Worm (Caenorhabditis elegans) whole organism, L1 larva: ENCODE data around the gene W02B12.11.

Source experiments
- C04F5.9 ChIP-seq: sonication (generic microtip); optimal IDR thresholded peaks from 2 replicates; lab custom pipeline; 2016; ENCODE audit warnings: missing genetic modification characterization, missing compliant biosample characterization
- C16A3.4 ChIP-seq: fragments of 150-350 bp; optimal IDR thresholded peaks from 2 replicates; lab custom pipeline; 2014; ENCODE audit warnings: missing biosample characterization, missing genetic modification characterization
- Y116A8C.19 ChIP-seq: sonication (generic microtip); optimal IDR thresholded peaks from 2 replicates; lab custom pipeline; 2016; ENCODE audit warnings: missing compliant biosample characterization, missing genetic modification characterization, borderline replicate concordance
- aha-1 ChIP-seq: fragments of 150-350 bp; optimal IDR thresholded peaks from 2 replicates; lab custom pipeline; 2014; ENCODE audit warnings: missing biosample characterization, missing genetic modification characterization
- alr-1 ChIP-seq: fragments of 200-800 bp; sonication (Bioruptor generic); optimal IDR thresholded peaks from 2 replicates; lab custom pipeline; 2018; ENCODE audit warnings: borderline replicate concordance, mild to moderate bottlenecking, missing genetic modification characterization, missing compliant biosample characterization
- aly-2 ChIP-seq: fragments of 150-350 bp; optimal IDR thresholded peaks from 2 replicates; lab custom pipeline; 2014; ENCODE audit warnings: missing biosample characterization, missing genetic modification characterization
- ceh-63 ChIP-seq: fragments of 200-800 bp; sonication (Bioruptor generic); optimal IDR thresholded peaks from 2 replicates; lab custom pipeline; 2018; ENCODE audit warnings: mild to moderate bottlenecking, missing genetic modification characterization, missing compliant biosample characterization
- ceh-88 ChIP-seq: fragments of 200-800 bp; sonication (Bioruptor generic); IDR thresholded peaks from 2 replicates; pipeline ENCODE4 v1.3.6; 2022; ENCODE audit warnings: missing genetic modification characterization, missing compliant biosample characterization
- ceh-90 ChIP-seq: sonication (generic microtip); optimal IDR thresholded peaks from 2 replicates; lab custom pipeline; 2016; ENCODE audit warnings: missing genetic modification characterization, missing compliant biosample characterization
- ces-1 ChIP-seq: fragments of 150-350 bp; optimal IDR thresholded peaks from 2 replicates; lab custom pipeline; 2014; ENCODE audit warnings: missing biosample characterization, missing genetic modification reagents, missing genetic modification characterization
- dpl-1 ChIP-seq, 3 experiments: fragments of 150-350 bp in 2 of 3; sonication (generic microtip) in 1 of 3; optimal IDR thresholded peaks; 2 replicates each; lab custom pipeline; 2014 to 2017; ENCODE audit warnings: missing biosample characterization in 3 of 3, missing genetic modification characterization in 3 of 3, missing genetic modification reagents in 3 of 3
- dsc-1 ChIP-seq: sonication (generic microtip); optimal IDR thresholded peaks from 2 replicates; lab custom pipeline; 2016; ENCODE audit warnings: mild to moderate bottlenecking, missing genetic modification characterization, missing compliant biosample characterization
- egl-27 ChIP-seq, 2 experiments: fragments of 150-350 bp in 1 of 2; sonication (generic microtip); optimal IDR thresholded peaks; 3 replicates each; lab custom pipeline; 2017 to 2018; ENCODE audit warnings: missing biosample characterization in 2 of 2, missing genetic modification characterization in 2 of 2, missing genetic modification reagents in 2 of 2
- ets-5 ChIP-seq: fragments of 200-800 bp; sonication (Bioruptor generic); IDR thresholded peaks from 2 replicates; pipeline ENCODE4 v1.3.6; 2022; ENCODE audit warnings: missing genetic modification characterization, missing compliant biosample characterization
- fkh-10 ChIP-seq: sonication (generic microtip); optimal IDR thresholded peaks from 2 replicates; lab custom pipeline; 2017; ENCODE audit warnings: missing biosample characterization, missing genetic modification reagents, missing genetic modification characterization
- fkh-4 ChIP-seq: sonication (generic microtip); optimal IDR thresholded peaks from 2 replicates; lab custom pipeline; 2016; ENCODE audit warnings: missing compliant biosample characterization, missing genetic modification characterization, borderline replicate concordance
- fkh-8 ChIP-seq: sonication (generic microtip); optimal IDR thresholded peaks from 2 replicates; lab custom pipeline; 2016; ENCODE audit warnings: mild to moderate bottlenecking, missing genetic modification characterization, missing compliant biosample characterization
- grh-1 ChIP-seq: fragments of 200-800 bp; sonication (Bioruptor generic); IDR thresholded peaks from 2 replicates; pipeline ENCODE4 v1.3.6; 2022; ENCODE audit warnings: missing genetic modification reagents, missing genetic modification characterization, missing compliant biosample characterization
- hlh-17 ChIP-seq: fragments of 200-800 bp; sonication (Bioruptor generic); optimal IDR thresholded peaks from 2 replicates; lab custom pipeline; 2018; ENCODE audit warnings: missing genetic modification characterization, mild to moderate bottlenecking, missing compliant biosample characterization, moderate library complexity, borderline replicate concordance
- hlh-4 ChIP-seq: sonication (generic microtip); optimal IDR thresholded peaks from 2 replicates; lab custom pipeline; 2016; ENCODE audit warnings: mild to moderate bottlenecking, missing genetic modification characterization, missing compliant biosample characterization
- irx-1 ChIP-seq: sonication (generic microtip); optimal IDR thresholded peaks from 2 replicates; lab custom pipeline; 2016; ENCODE audit warnings: missing genetic modification characterization, missing compliant biosample characterization
- isw-1 ChIP-seq: fragments of 200-800 bp; sonication (Bioruptor generic); IDR thresholded peaks from 2 replicates; pipeline ENCODE4 v1.3.6; 2022; ENCODE audit warnings: missing genetic modification characterization, missing compliant biosample characterization
- jun-1 ChIP-seq: fragments of 150-350 bp; optimal IDR thresholded peaks from 2 replicates; lab custom pipeline; 2014; ENCODE audit warnings: missing biosample characterization, missing genetic modification reagents, missing genetic modification characterization
- lin-13 ChIP-seq: fragments of 150-350 bp; optimal IDR thresholded peaks from 2 replicates; lab custom pipeline; 2014; ENCODE audit warnings: missing biosample characterization, missing genetic modification reagents, missing genetic modification characterization
- lin-15B ChIP-seq: fragments of 150-350 bp; sonication (generic microtip); optimal IDR thresholded peaks from 3 replicates; lab custom pipeline; 2014; ENCODE audit warnings: missing biosample characterization, missing genetic modification characterization
- lin-35 ChIP-seq, 2 experiments: fragments of 150-350 bp; optimal IDR thresholded peaks; 2 replicates each; lab custom pipeline; 2014; ENCODE audit warnings: missing biosample characterization in 2 of 2, missing genetic modification characterization in 2 of 2, missing genetic modification reagents in 2 of 2
- mab-9 ChIP-seq: fragments of 200-800 bp; sonication (Bioruptor generic); IDR thresholded peaks from 2 replicates; pipeline ENCODE4 v1.3.6; 2022; ENCODE audit warnings: missing genetic modification reagents, missing genetic modification characterization, missing compliant biosample characterization
- mdl-1 ChIP-seq, 2 experiments: fragments of 150-350 bp; optimal IDR thresholded peaks; 2 replicates each; lab custom pipeline; 2014 to 2017; ENCODE audit warnings: missing biosample characterization in 2 of 2, missing genetic modification characterization in 2 of 2, inconsistent platforms in 1 of 2
- mef-2 ChIP-seq: fragments of 150-350 bp; optimal IDR thresholded peaks from 2 replicates; lab custom pipeline; 2014; ENCODE audit warnings: missing biosample characterization, missing genetic modification characterization
- mep-1 ChIP-seq: fragments of 150-350 bp; optimal IDR thresholded peaks from 2 replicates; lab custom pipeline; 2014; ENCODE audit warnings: missing biosample characterization, missing genetic modification characterization
- nhr-11 ChIP-seq: fragments of 150-350 bp; optimal IDR thresholded peaks from 2 replicates; lab custom pipeline; 2014; ENCODE audit warnings: missing biosample characterization, missing genetic modification characterization
- nhr-237 ChIP-seq: fragments of 150-350 bp; optimal IDR thresholded peaks from 2 replicates; lab custom pipeline; 2014; ENCODE audit warnings: missing biosample characterization, missing genetic modification characterization
- nhr-47 ChIP-seq: sonication (generic microtip); optimal IDR thresholded peaks from 2 replicates; lab custom pipeline; 2016; ENCODE audit warnings: mild to moderate bottlenecking, missing genetic modification characterization, moderate library complexity, missing compliant biosample characterization
- nhr-71 ChIP-seq: sonication (generic microtip); optimal IDR thresholded peaks from 2 replicates; lab custom pipeline; 2016; ENCODE audit warnings: mild to moderate bottlenecking, missing genetic modification characterization, moderate library complexity, missing compliant biosample characterization
- nhr-76 ChIP-seq: sonication (generic microtip); optimal IDR thresholded peaks from 2 replicates; lab custom pipeline; 2017; ENCODE audit warnings: missing biosample characterization, missing genetic modification characterization
- nhr-77 ChIP-seq: fragments of 150-350 bp; optimal IDR thresholded peaks from 2 replicates; lab custom pipeline; 2014; ENCODE audit warnings: missing biosample characterization, missing genetic modification characterization
- nhr-84 ChIP-seq: sonication (generic microtip); optimal IDR thresholded peaks from 2 replicates; lab custom pipeline; 2017; ENCODE audit warnings: missing biosample characterization, missing genetic modification characterization
- nhr-85 ChIP-seq: sonication (generic microtip); peaks from one replicate; lab custom pipeline; 2016; ENCODE audit warnings: missing genetic modification characterization, inconsistent platforms, missing compliant biosample characterization
- pag-3 ChIP-seq: sonication (generic microtip); optimal IDR thresholded peaks from 2 replicates; lab custom pipeline; 2017; ENCODE audit warnings: missing genetic modification characterization, mild to moderate bottlenecking, missing compliant biosample characterization, antibody characterized with exemption, borderline replicate concordance; ENCODE audit not compliant: insufficient read depth
- pax-3 ChIP-seq: fragments of 200-800 bp; sonication (Bioruptor generic); optimal IDR thresholded peaks from 2 replicates; lab custom pipeline; 2018; ENCODE audit warnings: mild to moderate bottlenecking, missing genetic modification characterization, moderate library complexity, missing compliant biosample characterization
- pqm-1 ChIP-seq: sonication (generic microtip); optimal IDR thresholded peaks from 3 replicates; lab custom pipeline; 2017; ENCODE audit warnings: missing biosample characterization, missing genetic modification characterization
- skn-1 ChIP-seq: fragments of 150-350 bp; optimal IDR thresholded peaks from 2 replicates; lab custom pipeline; 2014; ENCODE audit warnings: missing biosample characterization, missing genetic modification characterization
- snu-23 ChIP-seq: sonication (generic microtip); optimal IDR thresholded peaks from 2 replicates; lab custom pipeline; 2016; ENCODE audit warnings: missing genetic modification characterization, missing compliant biosample characterization
- sptf-1 ChIP-seq: fragments of 150-350 bp; optimal IDR thresholded peaks from 2 replicates; lab custom pipeline; 2014; ENCODE audit warnings: missing biosample characterization, missing genetic modification characterization
- sup-37 ChIP-seq: fragments of 200-800 bp; sonication (Bioruptor generic); optimal IDR thresholded peaks from 2 replicates; lab custom pipeline; 2018; ENCODE audit warnings: mild to moderate bottlenecking, missing genetic modification characterization, missing compliant biosample characterization
- tbx-2 ChIP-seq: sonication (generic microtip); optimal IDR thresholded peaks from 2 replicates; lab custom pipeline; 2016; ENCODE audit warnings: missing genetic modification characterization, missing compliant biosample characterization
- unc-30 ChIP-seq: sonication (generic microtip); optimal IDR thresholded peaks from 2 replicates; lab custom pipeline; 2017; ENCODE audit warnings: missing biosample characterization, missing genetic modification characterization
- unc-62 ChIP-seq: fragments of 150-350 bp; optimal IDR thresholded peaks from 2 replicates; lab custom pipeline; 2014; ENCODE audit warnings: missing biosample characterization, missing genetic modification reagents, missing genetic modification characterization
- unc-86 ChIP-seq: sonication (generic microtip); optimal IDR thresholded peaks from 2 replicates; lab custom pipeline; 2016; ENCODE audit warnings: missing genetic modification characterization, missing compliant biosample characterization
- zag-1 ChIP-seq: fragments of 150-350 bp; optimal IDR thresholded peaks from 2 replicates; lab custom pipeline; 2014; ENCODE audit warnings: missing biosample characterization, missing genetic modification characterization
- zip-4 ChIP-seq: fragments of 200-800 bp; sonication (Bioruptor generic); optimal IDR thresholded peaks from 2 replicates; lab custom pipeline; 2018; ENCODE audit warnings: mild to moderate bottlenecking, missing genetic modification characterization, moderate library complexity, missing compliant biosample characterization
- ztf-11 ChIP-seq, 2 experiments: sonication (generic microtip); optimal IDR thresholded peaks; 2 replicates each; lab custom pipeline; 2016 to 2017; ENCODE audit warnings: missing genetic modification characterization in 2 of 2, missing biosample characterization in 1 of 2, missing compliant biosample characterization in 1 of 2

W02B12.11 gene

DNA sequence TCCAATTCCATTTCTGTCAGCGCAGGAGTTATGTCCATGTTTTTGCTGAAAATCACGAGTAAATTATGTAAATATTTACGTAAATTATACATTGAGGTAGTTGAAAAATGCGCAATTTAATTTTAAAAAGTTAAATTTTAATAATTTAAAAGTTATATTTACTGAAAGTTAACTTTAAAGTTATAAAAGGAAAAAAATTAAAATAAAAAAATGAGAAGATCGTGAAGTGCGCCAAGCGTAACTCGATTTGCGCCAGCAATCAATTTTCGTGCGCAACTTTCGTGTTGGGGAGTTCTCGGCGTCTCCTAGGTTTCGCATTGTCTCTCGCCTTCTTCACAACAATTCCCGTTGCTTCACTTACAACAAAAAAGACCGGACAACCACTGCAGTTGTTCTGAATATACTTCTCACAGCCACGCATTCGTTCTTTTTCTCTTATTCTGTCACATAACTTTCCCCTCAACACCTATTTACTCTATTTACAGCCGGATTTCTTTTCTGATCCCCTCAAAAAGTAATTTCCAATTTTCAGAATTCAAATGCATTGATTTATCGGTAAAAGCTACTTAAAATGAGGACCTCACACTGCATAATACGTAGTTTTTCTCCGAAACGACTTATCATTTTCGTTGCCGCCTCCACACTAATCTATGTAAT lies at the start of gene W02B12.11, which contains the start of gene metl-1:
W02B12.11 (plus strand) TSS at position 337 of the 657 bp plus-strand sequence.
metl-1 (minus strand) TSS at position 51 of the 657 bp plus-strand sequence.
- TF ChIP-seq lin-13 (GFP tag; lab: Kevin White, UChicago) (peak; percentile 67), ets-5 (GFP tag; lab: Robert Waterston, UW) (no peak), isw-1 (GFP tag; lab: Robert Waterston, UW) (peak; percentile 82), aly-2 (tag; lab: Kevin White, UChicago) (peak; percentile 29), dpl-1 (GFP tag; optimal IDR thresholded peaks at IDR 0.05; lab: Kevin White, UChicago) (peak; percentile 74 to 81 (median 81)), nhr-237 (tag; lab: Kevin White, UChicago) (no peak), mef-2 (tag; lab: Kevin White, UChicago) (no peak), lin-35 (GFP tag; optimal IDR thresholded peaks at IDR 0.05; lab: Kevin White, UChicago) (peak; percentile 83 to 85), aha-1 (tag; lab: Kevin White, UChicago) (peak; percentile 74), ceh-63 (GFP tag; lab: Kevin White, UChicago) (no peak), ztf-11 (tag; optimal IDR thresholded peaks at IDR 0.05; lab: Kevin White, UChicago) (peak in 1 of 2 experiments; percentile 55), pqm-1 (tag; lab: Kevin White, UChicago) (no peak), mdl-1 (tag; optimal IDR thresholded peaks at IDR 0.05; lab: Kevin White, UChicago) (peak in 1 of 2 experiments; percentile 62), skn-1 (peak; percentile 72), nhr-84 (no peak), pax-3 (tag; lab: Kevin White, UChicago) (peak; percentile 52), mep-1 (tag; lab: Kevin White, UChicago) (peak; percentile 96), sup-37 (GFP tag; lab: Kevin White, UChicago) (peak; percentile 9), pag-3 (tag; lab: Kevin White, UChicago) (no peak), tbx-2 (tag; lab: Kevin White, UChicago) (peak; percentile 88), fkh-8 (tag; lab: Kevin White, UChicago) (peak; percentile 79), lin-15B (tag; lab: Kevin White, UChicago) (peak; percentile 69), unc-86 (tag; lab: Kevin White, UChicago) (peak; percentile 82), fkh-10 (GFP tag; lab: Kevin White, UChicago) (peak; percentile 51), unc-30 (tag; lab: Kevin White, UChicago) (no peak), alr-1 (tag; lab: Kevin White, UChicago) (no peak), nhr-11 (tag; lab: Kevin White, UChicago) (peak; percentile 49), nhr-71 (tag; lab: Kevin White, UChicago) (peak; percentile 92), zip-4 (peak; percentile 70), dsc-1 (tag; lab: Kevin White, UChicago) (peak; percentile 90), fkh-4 (tag; lab: Kevin White, UChicago) (peak; percentile 46), hlh-17 (no peak), C04F5.9 (peak; percentile 69), nhr-76 (tag; lab: Kevin White, UChicago) (no peak), sptf-1 (no peak), nhr-77 (tag; lab: Kevin White, UChicago) (peak; percentile 39), grh-1 (GFP tag; lab: Robert Waterston, UW) (peak; percentile 89), jun-1 (peak; percentile 71), irx-1 (peak; percentile 74), C16A3.4 (tag; lab: Kevin White, UChicago) (peak; percentile 88), ces-1 (GFP tag; lab: Kevin White, UChicago) (no peak), snu-23 (GFP tag; lab: Kevin White, UChicago) (peak; percentile 91), unc-62 (no peak), nhr-47 (tag; lab: Kevin White, UChicago) (peak; percentile 91), mab-9 (peak; percentile 78), nhr-85 (tag; lab: Kevin White, UChicago) (peak; percentile 91), Y116A8C.19 (no peak), hlh-4 (no peak), ceh-88 (GFP tag; lab: Robert Waterston, UW) (0 out of 2 replicates have a peak, but pooled peaks have one; percentile 40), egl-27 (tag; optimal IDR thresholded peaks at IDR 0.05; lab: Kevin White, UChicago) (no peak), ceh-90 (tag; lab: Kevin White, UChicago) (peak; percentile 5), zag-1 (tag; lab: Kevin White, UChicago) (peak; percentile 46)
